Fruit fly (Drosophila melanogaster) whole organism, embryonic: ENCODE data around the gene MsR2.
A peak's percentile ranks its signal among the peaks of the same experiment; 100 is the strongest.

Experiments used
- Awh ChIP-seq: fragments of 200-800 bp; sonication (Bioruptor generic); IDR thresholded peaks from 2 replicates; pipeline ENCODE4, ENCODE4 v1.3.6; 2022; ENCODE audit warnings: missing biosample characterization, missing genetic modification characterization
- CG10431 ChIP-seq: fragments of 200-800 bp; sonication (Bioruptor generic); optimal IDR thresholded peaks from 3 replicates; lab custom pipeline; 2018; ENCODE audit warnings: missing biosample characterization, mild to moderate bottlenecking, missing genetic modification characterization
- CG10959 ChIP-seq: fragments of 200-800 bp; sonication (Bioruptor generic); IDR thresholded peaks from 2 replicates; pipeline ENCODE4 v1.3.6; 2022; ENCODE audit warnings: missing biosample characterization, missing genetic modification characterization
- CG11723 ChIP-seq: fragments of 200-800 bp; sonication (Bioruptor generic); optimal IDR thresholded peaks from 2 replicates; lab custom pipeline; 2017; ENCODE audit warnings: missing biosample characterization, mild to moderate bottlenecking, missing genetic modification characterization
- CG12155 ChIP-seq: fragments of 200-800 bp; sonication (Bioruptor generic); optimal IDR thresholded peaks from 3 replicates; lab custom pipeline; 2016; ENCODE audit warnings: missing biosample characterization, missing genetic modification characterization
- CG13894 ChIP-seq: fragments of 200-800 bp; sonication (Bioruptor generic); optimal IDR thresholded peaks from 3 replicates; lab custom pipeline; 2018; ENCODE audit warnings: missing biosample characterization, mild to moderate bottlenecking, missing genetic modification characterization, moderate library complexity
- CG1529 ChIP-seq: fragments of 200-800 bp; sonication (Bioruptor generic); optimal IDR thresholded peaks from 3 replicates; lab custom pipeline; 2018; ENCODE audit warnings: missing biosample characterization, missing genetic modification characterization
- CG1792 ChIP-seq: fragments of 200-800 bp; sonication (Bioruptor generic); optimal IDR thresholded peaks from 2 replicates; lab custom pipeline; 2016; ENCODE audit warnings: missing biosample characterization, missing genetic modification characterization
- CG30020 ChIP-seq: fragments of 200-800 bp; optimal IDR thresholded peaks from 2 replicates; lab custom pipeline; 2019; ENCODE audit warnings: missing biosample characterization, mild to moderate bottlenecking, missing genetic modification characterization, moderate library complexity
- CG31388 ChIP-seq: fragments of 200-800 bp; sonication (Bioruptor generic); optimal IDR thresholded peaks from 2 replicates; lab custom pipeline; 2016; ENCODE audit warnings: missing biosample characterization, missing genetic modification characterization
- CG3163 ChIP-seq: fragments of 200-800 bp; sonication (Bioruptor generic); optimal IDR thresholded peaks from 3 replicates; lab custom pipeline; 2016; ENCODE audit warnings: missing biosample characterization, missing genetic modification characterization
- CG32772 ChIP-seq: fragments of 200-800 bp; sonication (Bioruptor generic); IDR thresholded peaks from 2 replicates; pipeline ENCODE4 v1.3.6; 2022; ENCODE audit warnings: missing biosample characterization, missing genetic modification characterization
- CG3995 ChIP-seq: fragments of 200-800 bp; sonication (Bioruptor generic); optimal IDR thresholded peaks from 3 replicates; lab custom pipeline; 2016; ENCODE audit warnings: missing biosample characterization, missing genetic modification characterization
- CG4282 ChIP-seq: fragments of 200-800 bp; sonication (Bioruptor generic); optimal IDR thresholded peaks from 2 replicates; lab custom pipeline; 2016; ENCODE audit warnings: missing biosample characterization, missing genetic modification characterization
- CG4854 ChIP-seq: fragments of 200-800 bp; sonication (Bioruptor generic); optimal IDR thresholded peaks from 2 replicates; lab custom pipeline; 2016; ENCODE audit warnings: missing biosample characterization, missing genetic modification characterization, inconsistent platforms
- CG5180 ChIP-seq: fragments of 200-800 bp; sonication (Bioruptor generic); optimal IDR thresholded peaks from 3 replicates; lab custom pipeline; 2017; ENCODE audit warnings: missing biosample characterization, missing genetic modification characterization, mild to moderate bottlenecking, moderate library complexity, missing genetic modification reagents
- CG5245 ChIP-seq: fragments of 200-800 bp; sonication (Bioruptor generic); optimal IDR thresholded peaks from 3 replicates; lab custom pipeline; 2016; ENCODE audit warnings: missing biosample characterization, missing genetic modification characterization
- CG6654 ChIP-seq: fragments of 200-800 bp; sonication (Bioruptor generic); optimal IDR thresholded peaks from 2 replicates; lab custom pipeline; 2017; ENCODE audit warnings: missing biosample characterization, mild to moderate bottlenecking, missing genetic modification characterization
- CG6683 ChIP-seq: fragments of 200-800 bp; sonication (Bioruptor generic); optimal IDR thresholded peaks from 2 replicates; lab custom pipeline; 2017; ENCODE audit warnings: missing biosample characterization, mild to moderate bottlenecking, missing genetic modification characterization, missing genetic modification reagents
- CG6791 ChIP-seq: fragments of 200-800 bp; sonication (Bioruptor generic); IDR thresholded peaks from 3 replicates; pipeline ENCODE4 v1.3.6; 2022; ENCODE audit warnings: missing biosample characterization, missing genetic modification characterization; ENCODE audit not compliant: partially characterized antibody
- CG7786 ChIP-seq: fragments of 200-800 bp; sonication (Bioruptor generic); optimal IDR thresholded peaks from 2 replicates; lab custom pipeline; 2016; ENCODE audit warnings: missing biosample characterization, missing genetic modification characterization
- CG8290 ChIP-seq, 3 experiments: fragments of 200-800 bp; sonication (Bioruptor generic); optimal IDR thresholded peaks; 2 replicates each; lab custom pipeline; 2016 to 2019; ENCODE audit warnings: missing biosample characterization in 3 of 3, missing genetic modification characterization in 3 of 3, mild to moderate bottlenecking in 2 of 3, moderate library complexity in 1 of 3
- Deaf1 ChIP-seq: fragments of 200-800 bp; optimal IDR thresholded peaks from 3 replicates; lab custom pipeline; 2019; ENCODE audit warnings: missing biosample characterization, mild to moderate bottlenecking, missing genetic modification characterization, moderate library complexity
- Dll ChIP-seq: fragments of 200-800 bp; sonication (Bioruptor generic); IDR thresholded peaks from 4 replicates; pipeline ENCODE4 v1.3.6; 2022; ENCODE audit warnings: missing biosample characterization, missing genetic modification characterization; ENCODE audit not compliant: partially characterized antibody
- Dp ChIP-seq: fragments of 200-800 bp; sonication (Bioruptor generic); optimal IDR thresholded peaks from 2 replicates; lab custom pipeline; 2018; ENCODE audit warnings: missing biosample characterization, mild to moderate bottlenecking, missing genetic modification characterization, moderate library complexity
- Eip74EF ChIP-seq, 2 experiments: fragments of 200-800 bp in 1 of 2; fragments of >200 bp in 1 of 2; sonication (Bioruptor generic) in 1 of 2; optimal IDR thresholded peaks; 2 replicates each; lab custom pipeline; 2017 to 2019; ENCODE audit warnings: missing biosample characterization in 2 of 2, missing genetic modification characterization in 2 of 2, mild to moderate bottlenecking in 1 of 2, moderate library complexity in 1 of 2
- Ets65A ChIP-seq: fragments of 200-800 bp; sonication (Bioruptor generic); peaks from one replicate; lab custom pipeline; 2016; ENCODE audit warnings: missing biosample characterization, missing genetic modification characterization
- HHEX ChIP-seq: fragments of 200-800 bp; sonication (Bioruptor generic); optimal IDR thresholded peaks from 3 replicates; lab custom pipeline; 2017; ENCODE audit warnings: missing biosample characterization, mild to moderate bottlenecking, missing genetic modification characterization, missing genetic modification reagents
- HLH54F ChIP-seq: fragments of 200-800 bp; sonication (Bioruptor generic); optimal IDR thresholded peaks from 3 replicates; lab custom pipeline; 2016; ENCODE audit warnings: missing biosample characterization, missing genetic modification characterization
- Sox102F ChIP-seq: fragments of 200-800 bp; sonication (Bioruptor generic); optimal IDR thresholded peaks from 2 replicates; lab custom pipeline; 2018; ENCODE audit warnings: missing biosample characterization, mild to moderate bottlenecking, missing genetic modification characterization, moderate library complexity
- Trl ChIP-seq, 3 experiments: fragments of >200 bp in 2 of 3; fragments of 200-800 bp in 1 of 3; sonication (Bioruptor generic) in 1 of 3; optimal IDR thresholded peaks; 2 replicates in 1 of 3; 3 replicates in 2 of 3; lab custom pipeline; 2016 to 2017; ENCODE audit warnings: missing biosample characterization in 1 of 3, missing genetic modification characterization in 1 of 3
- Xbp1 ChIP-seq: fragments of 200-800 bp; sonication (Bioruptor generic); optimal IDR thresholded peaks from 3 replicates; lab custom pipeline; 2016; ENCODE audit warnings: missing biosample characterization, mild to moderate bottlenecking, missing genetic modification characterization
- ase ChIP-seq: fragments of 200-800 bp; sonication (Bioruptor generic); IDR thresholded peaks from 3 replicates; pipeline ENCODE4 v1.3.6; 2022; ENCODE audit warnings: missing biosample characterization, missing genetic modification characterization
- chinmo ChIP-seq: fragments of 200-800 bp; sonication (Bioruptor generic); IDR thresholded peaks from 4 replicates; pipeline ENCODE4 v1.3.6; 2022; ENCODE audit warnings: missing biosample characterization, missing genetic modification characterization; ENCODE audit not compliant: partially characterized antibody
- crol ChIP-seq: fragments of 200-800 bp; sonication (Bioruptor generic); IDR thresholded peaks from 2 replicates; pipeline ENCODE4 v1.3.6; 2022; ENCODE audit warnings: missing biosample characterization, missing genetic modification characterization
- crp ChIP-seq, 2 experiments: fragments of 200-800 bp; sonication (Bioruptor generic); optimal IDR thresholded peaks; 2 replicates in 1 of 2; 3 replicates in 1 of 2; lab custom pipeline; 2017; ENCODE audit warnings: missing biosample characterization in 2 of 2, missing genetic modification characterization in 2 of 2, mild to moderate bottlenecking in 1 of 2, moderate library complexity in 1 of 2
- fd3F ChIP-seq: fragments of 200-800 bp; sonication (Bioruptor generic); optimal IDR thresholded peaks from 2 replicates; lab custom pipeline; 2018; ENCODE audit warnings: missing biosample characterization, mild to moderate bottlenecking, missing genetic modification characterization, moderate library complexity
- ftz-f1 ChIP-seq: fragments of 200-800 bp; sonication (Bioruptor generic); optimal IDR thresholded peaks from 2 replicates; lab custom pipeline; 2016; ENCODE audit warnings: missing biosample characterization, missing genetic modification characterization
- hbn ChIP-seq: fragments of 200-800 bp; sonication (Bioruptor generic); IDR thresholded peaks from 2 replicates; pipeline ENCODE4 v1.3.6; 2022; ENCODE audit warnings: missing biosample characterization, missing genetic modification characterization; ENCODE audit not compliant: partially characterized antibody
- lilli ChIP-seq: fragments of 200-800 bp; sonication (Bioruptor generic); optimal IDR thresholded peaks from 3 replicates; lab custom pipeline; 2016; ENCODE audit warnings: missing biosample characterization, missing genetic modification characterization
- luna ChIP-seq: fragments of 200-800 bp; sonication (Bioruptor generic); optimal IDR thresholded peaks from 2 replicates; lab custom pipeline; 2016; ENCODE audit warnings: missing biosample characterization, missing genetic modification characterization
- mam ChIP-seq: fragments of 200-800 bp; sonication (Bioruptor generic); optimal IDR thresholded peaks from 3 replicates; lab custom pipeline; 2016; ENCODE audit warnings: missing biosample characterization, missing genetic modification characterization
- nerfin-1 ChIP-seq: fragments of 200-800 bp; sonication (Bioruptor generic); optimal IDR thresholded peaks from 3 replicates; lab custom pipeline; 2019; ENCODE audit warnings: missing biosample characterization, mild to moderate bottlenecking, missing genetic modification characterization, moderate library complexity
- onecut ChIP-seq: fragments of 200-800 bp; sonication (Bioruptor generic); IDR thresholded peaks from 2 replicates; pipeline ENCODE4 v1.3.6; 2022; ENCODE audit warnings: missing biosample characterization, missing genetic modification characterization
- psq ChIP-seq: fragments of 200-800 bp; sonication (Bioruptor generic); optimal IDR thresholded peaks from 2 replicates; lab custom pipeline; 2017; ENCODE audit warnings: missing biosample characterization, missing genetic modification characterization
- scrt ChIP-seq: fragments of 200-800 bp; sonication (Bioruptor generic); optimal IDR thresholded peaks from 2 replicates; lab custom pipeline; 2018; ENCODE audit warnings: missing biosample characterization, mild to moderate bottlenecking, missing genetic modification characterization, moderate library complexity
- toy ChIP-seq: fragments of 200-800 bp; sonication (Bioruptor generic); IDR thresholded peaks from 2 replicates; pipeline ENCODE4 v1.3.6; 2022; ENCODE audit warnings: missing biosample characterization, missing genetic modification characterization
- vnd ChIP-seq: fragments of 200-800 bp; sonication (Bioruptor generic); IDR thresholded peaks from 3 replicates; pipeline ENCODE4 v1.3.6; 2022; ENCODE audit warnings: missing biosample characterization, missing genetic modification characterization; ENCODE audit not compliant: partially characterized antibody
- yki ChIP-seq: fragments of >200 bp; optimal IDR thresholded peaks from 3 replicates; lab custom pipeline; 2018
- zfh2 ChIP-seq: fragments of 200-800 bp; sonication (Bioruptor generic); optimal IDR thresholded peaks from 2 replicates; lab custom pipeline; 2016; ENCODE audit warnings: missing biosample characterization, missing genetic modification characterization

MsR2 gene

dm6 chr3L:2322257-2322776, 39.6 kb downstream of the MsR2 start, which contains the start of gene MsR1 (continued):
- no peak for TF ChIP-seq Eip74EF (GFP tag; optimal IDR thresholded peaks at IDR 0.05; lab: Kevin White, UChicago)
- no peak for TF ChIP-seq vnd (GFP tag; lab: Robert Waterston, UW)
- no peak for TF ChIP-seq CG4282 (GFP tag; lab: Kevin White, UChicago)
- TF ChIP-seq scrt, result peak; percentile 82
- TF ChIP-seq zfh2 (GFP tag; lab: Kevin White, UChicago), result no peak
- TF ChIP-seq CG10959, result no peak
- peak; percentile 82 for TF ChIP-seq Deaf1 (tag; lab: Kevin White, UChicago)
- TF ChIP-seq Trl (optimal IDR thresholded peaks at IDR 0.05; lab: Kevin White, UChicago), result peak in 1 of 2 experiments; percentile 20
- no peak for TF ChIP-seq Trl (GFP tag; optimal IDR thresholded peaks at IDR 0.05; lab: Kevin White, UChicago)
- no peak for TF ChIP-seq CG11723
- TF ChIP-seq CG6654 (GFP tag; lab: Kevin White, UChicago), result no peak
- TF ChIP-seq CG3163 (GFP tag; lab: Kevin White, UChicago), result peak; percentile 65
- 0 out of 4 replicates have a peak, but pooled peaks have one; percentile 60 for TF ChIP-seq chinmo (GFP tag; lab: Robert Waterston, UW)
- TF ChIP-seq onecut (GFP tag; lab: Robert Waterston, UW), result no peak
- TF ChIP-seq CG1529, result no peak
- no peak for TF ChIP-seq psq (GFP tag; lab: Kevin White, UChicago)
- no peak for TF ChIP-seq CG32772 (GFP tag; lab: Robert Waterston, UW)
- TF ChIP-seq yki (lab: Kevin White, UChicago), result no peak
- TF ChIP-seq luna (GFP tag; lab: Kevin White, UChicago), result no peak
- peak; percentile 37 for TF ChIP-seq Ets65A (GFP tag; lab: Kevin White, UChicago)
- no peak for TF ChIP-seq nerfin-1 (tag; lab: Kevin White, UChicago)
- TF ChIP-seq HHEX (GFP tag; lab: Kevin White, UChicago), result no peak
- TF ChIP-seq hbn (GFP tag; lab: Robert Waterston, UW), result no peak
- no peak for TF ChIP-seq CG12155 (GFP tag; lab: Kevin White, UChicago)
- TF ChIP-seq HLH54F (GFP tag; lab: Kevin White, UChicago), result no peak
- no peak for TF ChIP-seq Awh
- TF ChIP-seq CG1792, result no peak
- no peak for TF ChIP-seq crol (GFP tag; lab: Robert Waterston, UW)
- no peak for TF ChIP-seq CG5245 (GFP tag; lab: Kevin White, UChicago)
- TF ChIP-seq CG10431 (GFP tag; lab: Kevin White, UChicago), result no peak
- no peak for TF ChIP-seq ase (GFP tag; lab: Robert Waterston, UW)
- no peak for TF ChIP-seq CG3995 (GFP tag; lab: Kevin White, UChicago)
- TF ChIP-seq lilli (GFP tag; lab: Kevin White, UChicago), result no peak
- no peak for TF ChIP-seq Dll (GFP tag; lab: Robert Waterston, UW)
- no peak for TF ChIP-seq CG31388 (GFP tag; lab: Kevin White, UChicago)
- TF ChIP-seq CG7786 (GFP tag; lab: Kevin White, UChicago), result no peak
- TF ChIP-seq Dp (GFP tag; lab: Kevin White, UChicago), result no peak
- no peak for TF ChIP-seq mam (GFP tag; lab: Kevin White, UChicago)
- TF ChIP-seq CG4854 (GFP tag; lab: Kevin White, UChicago), result no peak
- no peak for TF ChIP-seq CG30020
- TF ChIP-seq CG13894 (tag; lab: Kevin White, UChicago), result peak; percentile 22
- peak in 1 of 2 experiments; percentile 58 for TF ChIP-seq crp (GFP tag; optimal IDR thresholded peaks at IDR 0.05; lab: Kevin White, UChicago)
- no peak for TF ChIP-seq CG8290 (GFP tag; optimal IDR thresholded peaks at IDR 0.05; lab: Kevin White, UChicago)
- no peak for TF ChIP-seq CG8290 (tag; optimal IDR thresholded peaks at IDR 0.05; lab: Kevin White, UChicago)
- no peak for TF ChIP-seq Xbp1 (GFP tag; lab: Kevin White, UChicago)
- no peak for TF ChIP-seq CG6683 (GFP tag; lab: Kevin White, UChicago)
- no peak for TF ChIP-seq CG6791 (GFP tag; lab: Robert Waterston, UW)
- TF ChIP-seq Sox102F (GFP tag; lab: Kevin White, UChicago), result no peak
- TF ChIP-seq toy (GFP tag; lab: Robert Waterston, UW), result no peak
- TF ChIP-seq fd3F, result no peak
- TF ChIP-seq ftz-f1 (GFP tag; lab: Kevin White, UChicago), result no peak
- TF ChIP-seq CG5180 (GFP tag; lab: Kevin White, UChicago), result peak; percentile 39
